Worm (Caenorhabditis elegans): ENCODE results near the gene F26F12.4.

DNA sequence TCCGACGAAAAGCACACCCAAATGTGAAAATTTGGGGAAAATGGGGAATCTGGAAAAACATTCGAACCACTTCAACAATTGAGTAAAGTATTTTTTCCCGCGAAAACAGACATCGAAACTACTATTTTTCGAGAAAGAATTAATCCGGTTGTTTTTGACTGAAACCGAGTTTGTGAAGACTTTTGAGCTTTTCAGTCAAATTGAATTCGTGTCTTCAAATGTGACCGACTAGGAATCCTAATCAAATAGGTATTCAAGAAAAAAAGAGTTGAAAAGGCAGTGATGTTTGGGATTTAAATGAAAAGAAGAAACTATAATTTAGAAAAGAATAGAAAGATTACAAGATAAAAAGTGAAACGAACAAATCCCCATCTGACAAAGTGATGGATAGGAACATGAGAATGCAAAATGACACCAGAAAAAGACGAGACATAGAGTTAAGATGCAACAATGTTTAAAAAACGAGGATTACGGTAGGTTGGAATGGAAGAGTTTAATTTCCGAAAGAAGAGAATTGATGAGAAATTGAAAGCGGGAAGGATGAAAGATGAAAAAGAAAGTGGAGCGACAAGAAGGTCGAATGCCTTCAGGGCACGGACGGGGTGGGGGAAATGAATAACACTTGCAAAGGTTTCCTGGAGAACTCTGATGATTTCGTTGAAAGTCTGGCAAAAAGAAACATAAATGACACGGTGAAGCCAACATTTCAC lies 6.5 kb downstream of the F26F12.4 start, which contains the start of gene F26F12.8:
- TF ChIP-seq nhr-12 (tag; optimal IDR thresholded peaks at IDR 0.05) (no peak), pha-4 (tag; optimal IDR thresholded peaks at IDR 0.05) (no peak), nhr-237 (tag; optimal IDR thresholded peaks at IDR 0.05) (no peak), mls-2 (tag; optimal IDR thresholded peaks at IDR 0.05) (no peak), nhr-76 (tag; optimal IDR thresholded peaks at IDR 0.05) (no peak), snpc-4 (tag; optimal IDR thresholded peaks at IDR 0.05) (no peak)
